Fruit fly (Drosophila melanogaster) whole organism, adult: ENCODE measurements around the gene nAChRbeta1.

Source experiments
- CG11617 ChIP-seq: fragments of 200-800 bp; sonication (Bioruptor generic); optimal IDR thresholded peaks from 2 replicates; lab custom pipeline; 2017; ENCODE audit warnings: mild to moderate bottlenecking, missing biosample characterization, missing genetic modification reagents, missing genetic modification characterization
- CG14711 ChIP-seq: fragments of 200-800 bp; sonication (Bioruptor generic); optimal IDR thresholded peaks from 2 replicates; lab custom pipeline; 2018; ENCODE audit warnings: missing biosample characterization, mild to moderate bottlenecking, missing genetic modification characterization, moderate library complexity
- CG1620 ChIP-seq: fragments of 200-800 bp; sonication (Bioruptor generic); optimal IDR thresholded peaks from 2 replicates; lab custom pipeline; 2016; ENCODE audit warnings: missing biosample characterization, missing genetic modification characterization
- CG33017 ChIP-seq: fragments of 200-800 bp; sonication (Bioruptor generic); optimal IDR thresholded peaks from 2 replicates; lab custom pipeline; 2018; ENCODE audit warnings: missing biosample characterization, mild to moderate bottlenecking, missing genetic modification characterization, moderate library complexity
- CG7045 ChIP-seq: fragments of 200-800 bp; sonication (Bioruptor generic); optimal IDR thresholded peaks from 2 replicates; lab custom pipeline; 2017; ENCODE audit warnings: missing biosample characterization, mild to moderate bottlenecking, missing genetic modification characterization
- Clk ChIP-seq: fragments of 200-800 bp; sonication (Bioruptor generic); optimal IDR thresholded peaks from 2 replicates; lab custom pipeline; 2017; ENCODE audit warnings: missing biosample characterization, missing genetic modification characterization
- bab1 ChIP-seq: fragments of 200-800 bp; sonication (Bioruptor generic); optimal IDR thresholded peaks from 3 replicates; lab custom pipeline; 2019; ENCODE audit warnings: missing biosample characterization, mild to moderate bottlenecking, missing genetic modification characterization, moderate library complexity
- cnc ChIP-seq, 2 experiments: fragments of >200 bp; optimal IDR thresholded peaks; 2 replicates each; lab custom pipeline; 2017
- kay ChIP-seq: fragments of 200-800 bp; sonication (Bioruptor generic); peaks from one replicate; lab custom pipeline; 2016; ENCODE audit warnings: missing biosample characterization, missing genetic modification characterization, borderline replicate concordance
- ovo ChIP-seq: fragments of 200-800 bp; sonication (Bioruptor generic); optimal IDR thresholded peaks from 2 replicates; lab custom pipeline; 2016; ENCODE audit warnings: missing biosample characterization, missing genetic modification characterization
- pad ChIP-seq: fragments of 200-800 bp; sonication (Bioruptor generic); optimal IDR thresholded peaks from 3 replicates; lab custom pipeline; 2017; ENCODE audit warnings: missing biosample characterization, missing genetic modification characterization, mild to moderate bottlenecking, moderate library complexity, missing genetic modification reagents
- toe ChIP-seq: fragments of 200-800 bp; sonication (Bioruptor generic); optimal IDR thresholded peaks from 2 replicates; lab custom pipeline; 2016; ENCODE audit warnings: missing biosample characterization, missing genetic modification characterization

dm6 chr3L:4471449-4471848 lies 42.3 kb downstream of the nAChRbeta1 start, which contains the start of gene CG32248:
- TF ChIP-seq CG33017 (no peak), toe (GFP tag; lab: Kevin White, UChicago) (no peak), pad (no peak), cnc (optimal IDR thresholded peaks at IDR 0.05; lab: Kevin White, UChicago) (no peak), ovo (GFP tag; lab: Kevin White, UChicago) (no peak), CG14711 (no peak), bab1 (GFP tag; lab: Kevin White, UChicago) (no peak), CG11617 (GFP tag; lab: Kevin White, UChicago) (no peak), CG1620 (GFP tag; lab: Kevin White, UChicago) (no peak), kay (GFP tag; lab: Kevin White, UChicago) (no peak), Clk (GFP tag; lab: Kevin White, UChicago) (no peak), CG7045 (no peak)
